Fruit fly (Drosophila melanogaster) whole organism: ENCODE measurements around the gene CG13992.

Experiments
- EcR ChIP-seq, 2 experiments: fragments of >200 bp; optimal IDR thresholded peaks; 2 replicates each; lab custom pipeline; 2017; ENCODE audit warnings: missing biosample characterization in 2 of 2, missing genetic modification characterization in 2 of 2, missing genetic modification reagents in 2 of 2
- pan ChIP-seq: fragments of >200 bp; optimal IDR thresholded peaks from 2 replicates; lab custom pipeline; 2017

DNA sequence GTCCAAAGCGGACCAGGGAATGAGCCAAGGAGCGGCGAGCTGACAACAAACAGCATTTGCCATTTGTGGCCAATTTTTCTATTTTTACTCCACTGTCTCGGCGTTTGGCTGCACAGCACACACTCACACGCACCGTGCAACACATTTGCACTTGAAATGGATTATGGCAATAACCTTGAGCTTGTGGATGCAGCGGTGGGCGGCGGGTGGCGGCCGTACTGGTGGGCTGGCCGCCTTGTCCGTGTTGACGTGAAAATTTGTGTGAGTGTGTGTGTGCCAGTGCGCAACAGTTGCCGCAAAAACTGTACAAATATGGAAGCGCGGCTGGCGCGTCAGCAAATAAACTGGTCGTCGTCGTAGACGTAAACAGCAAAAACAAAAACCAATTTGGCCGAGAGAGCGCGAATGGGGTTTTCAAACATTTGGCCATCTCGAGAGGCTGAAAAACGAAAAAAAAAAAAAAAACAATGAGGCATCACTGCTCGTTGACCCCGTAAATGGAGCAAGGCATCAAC, 7.5 kb upstream of the CG13992 start:
- TF ChIP-seq EcR (GFP tag; optimal IDR thresholded peaks at IDR 0.05; lab: Kevin White, UChicago) (peak in 1 of 2 experiments; percentile 48), pan (lab: Kevin White, UChicago) (no peak)
